Worm (Caenorhabditis elegans) whole organism, L4/young adult: ENCODE measurements around the gene C14B1.12.

Experiments
- dao-5 ChIP-seq: sonication (generic microtip); optimal IDR thresholded peaks from 2 replicates; lab custom pipeline; 2016; ENCODE audit warnings: missing genotype, missing genetic modification characterization, moderate library complexity, missing compliant biosample characterization
- him-1 ChIP-seq: sonication (generic microtip); optimal IDR thresholded peaks from 2 replicates; lab custom pipeline; 2016; ENCODE audit warnings: missing genotype, missing genetic modification reagents, missing genetic modification characterization, missing compliant biosample characterization

- TF ChIP-seq dao-5 (tag; lab: Kevin White, UChicago) (no peak), him-1 (tag; lab: Kevin White, UChicago) (no peak)
Observed at ce11 chrIII:3734007-3734406, 9.2 kb upstream of the C14B1.12 start, which contains the start of gene F34D10.3.
